Worm (Caenorhabditis elegans) whole organism, L4/young adult: ENCODE results near the gene C03B1.10.

Experiments
- W03F9.2 ChIP-seq: fragments of 150-350 bp; optimal IDR thresholded peaks from 2 replicates; lab custom pipeline; 2014; ENCODE audit warnings: missing biosample characterization, missing genetic modification characterization
- dao-5 ChIP-seq: sonication (generic microtip); optimal IDR thresholded peaks from 2 replicates; lab custom pipeline; 2016; ENCODE audit warnings: missing genotype, missing genetic modification characterization, moderate library complexity, missing compliant biosample characterization
- him-1 ChIP-seq: sonication (generic microtip); optimal IDR thresholded peaks from 2 replicates; lab custom pipeline; 2016; ENCODE audit warnings: missing genotype, missing genetic modification reagents, missing genetic modification characterization, missing compliant biosample characterization

C03B1.10 gene

ce11 chrX:6371192-6372116, 13.8 kb upstream of the C03B1.10 start:
- TF ChIP-seq W03F9.2 (tag; lab: Kevin White, UChicago) (peak; percentile 3), him-1 (tag; lab: Kevin White, UChicago) (no peak), dao-5 (tag; lab: Kevin White, UChicago) (peak; percentile 64)

- TF ChIP-seq dao-5 (tag; lab: Kevin White, UChicago) (no peak), W03F9.2 (tag; lab: Kevin White, UChicago) (no peak), him-1 (tag; lab: Kevin White, UChicago) (no peak)
Observed at ce11 chrX:6369717-6370116, 12.0 kb upstream of the C03B1.10 start, which contains the start of gene C03B1.2. Gene C03B1.2 (plus strand): TSS chrX:6370017.

ce11 chrX:6365715-6366114, 8.0 kb upstream of the C03B1.10 start, which contains the start of gene C03B1.3:
Gene C03B1.3 (plus strand): TSS chrX:6366015.
- TF ChIP-seq him-1 (tag; lab: Kevin White, UChicago) (no peak), W03F9.2 (tag; lab: Kevin White, UChicago) (no peak), dao-5 (tag; lab: Kevin White, UChicago) (no peak)

- TF ChIP-seq him-1 (tag; lab: Kevin White, UChicago) = no peak
- TF ChIP-seq dao-5 (tag; lab: Kevin White, UChicago) = no peak
- no peak for TF ChIP-seq W03F9.2 (tag; lab: Kevin White, UChicago)
Observed at ce11 chrX:6364196-6364595, 6.5 kb upstream of the C03B1.10 start, which contains the start of gene C03B1.4. Gene C03B1.4 (plus strand): TSS chrX:6364496.

- TF ChIP-seq W03F9.2 (tag; lab: Kevin White, UChicago) = no peak
- no peak for TF ChIP-seq dao-5 (tag; lab: Kevin White, UChicago)
- no peak for TF ChIP-seq him-1 (tag; lab: Kevin White, UChicago)
Observed at ce11 chrX:6360658-6361057, 3.0 kb upstream of the C03B1.10 start, which contains the start of gene C03B1.14. Gene C03B1.14 (minus strand): TSS chrX:6360758.

ce11 chrX:6360077-6360476, 2.4 kb upstream of the C03B1.10 start:
- TF ChIP-seq W03F9.2 (tag; lab: Kevin White, UChicago) (no peak), him-1 (tag; lab: Kevin White, UChicago) (no peak), dao-5 (tag; lab: Kevin White, UChicago) (no peak)

ce11 chrX:6355030-6355635, 2.5 kb downstream of the C03B1.10 start, which contains the start of gene C03B1.5:
Gene C03B1.5 (plus strand): TSS chrX:6355585.
- TF ChIP-seq W03F9.2 (tag; lab: Kevin White, UChicago) (no peak), him-1 (tag; lab: Kevin White, UChicago) (no peak), dao-5 (tag; lab: Kevin White, UChicago) (no peak)

- TF ChIP-seq W03F9.2 (tag; lab: Kevin White, UChicago) (no peak), him-1 (tag; lab: Kevin White, UChicago) (no peak), dao-5 (tag; lab: Kevin White, UChicago) (no peak)
Observed at ce11 chrX:6353763-6354162, 3.9 kb downstream of the C03B1.10 start.

ce11 chrX:6350016-6350415, 7.7 kb downstream of the C03B1.10 start, which contains the start of gene C03B1.6:
Gene C03B1.6 (plus strand): TSS chrX:6350316.
- no peak for TF ChIP-seq dao-5 (tag; lab: Kevin White, UChicago)
- TF ChIP-seq W03F9.2 (tag; lab: Kevin White, UChicago) = no peak
- TF ChIP-seq him-1 (tag; lab: Kevin White, UChicago) = no peak

ce11 chrX:6347013-6347412, 10.7 kb downstream of the C03B1.10 start, which contains the start of gene C03B1.9:
Gene C03B1.9 (minus strand): TSS chrX:6347113.
- no peak for TF ChIP-seq dao-5 (tag; lab: Kevin White, UChicago)
- no peak for TF ChIP-seq W03F9.2 (tag; lab: Kevin White, UChicago)
- TF ChIP-seq him-1 (tag; lab: Kevin White, UChicago) = no peak

ce11 chrX:6345785-6346184, 11.9 kb downstream of the C03B1.10 start:
- TF ChIP-seq W03F9.2 (tag; lab: Kevin White, UChicago) = no peak

ce11 chrX:6341513-6341912, 16.2 kb downstream of the C03B1.10 start, which contains the start of gene C03B1.7:
Gene C03B1.7 (plus strand): TSS chrX:6341813.
- TF ChIP-seq him-1 (tag; lab: Kevin White, UChicago) = no peak
- no peak for TF ChIP-seq W03F9.2 (tag; lab: Kevin White, UChicago)
- no peak for TF ChIP-seq dao-5 (tag; lab: Kevin White, UChicago)

- TF ChIP-seq W03F9.2 (tag; lab: Kevin White, UChicago) = no peak
- TF ChIP-seq dao-5 (tag; lab: Kevin White, UChicago) = no peak
- TF ChIP-seq him-1 (tag; lab: Kevin White, UChicago) = no peak
Observed at ce11 chrX:6338446-6338845, 19.2 kb downstream of the C03B1.10 start.
